Fruit fly (Drosophila melanogaster) whole organism, embryonic: ENCODE measurements around the gene MBD-like.

ENCODE experiments used
- CkIIα-i1 ChIP-seq: fragments of 200-800 bp; sonication (Bioruptor generic); IDR thresholded peaks from 2 replicates; pipeline ENCODE4 v1.3.6; 2022; ENCODE audit warnings: missing biosample characterization, missing genetic modification characterization
- Deaf1 ChIP-seq: fragments of 200-800 bp; optimal IDR thresholded peaks from 3 replicates; lab custom pipeline; 2019; ENCODE audit warnings: missing biosample characterization, mild to moderate bottlenecking, missing genetic modification characterization, moderate library complexity
- Doc2 ChIP-seq: fragments of 200-800 bp; sonication (Bioruptor generic); IDR thresholded peaks from 2 replicates; pipeline ENCODE4 v1.3.6; 2022; ENCODE audit warnings: missing biosample characterization, missing genetic modification characterization
- Drgx ChIP-seq: fragments of 200-800 bp; sonication (Bioruptor generic); IDR thresholded peaks from 2 replicates; pipeline ENCODE4 v1.3.6; 2022; ENCODE audit warnings: missing biosample characterization, missing genetic modification characterization
- HHEX ChIP-seq: fragments of 200-800 bp; sonication (Bioruptor generic); optimal IDR thresholded peaks from 3 replicates; lab custom pipeline; 2017; ENCODE audit warnings: missing biosample characterization, mild to moderate bottlenecking, missing genetic modification characterization, missing genetic modification reagents
- Stat92E ChIP-seq, 3 experiments: fragments of >200 bp in 2 of 3; fragments of 200-800 bp in 1 of 3; sonication (Bioruptor generic) in 1 of 3; optimal IDR thresholded peaks; 2 replicates each; lab custom pipeline; 2017 to 2019; ENCODE audit warnings: missing biosample characterization in 3 of 3, missing genetic modification characterization in 3 of 3, mild to moderate bottlenecking in 1 of 3, moderate library complexity in 1 of 3
- disco-r ChIP-seq: fragments of 200-800 bp; sonication (Bioruptor generic); optimal IDR thresholded peaks from 2 replicates; lab custom pipeline; 2016; ENCODE audit warnings: missing biosample characterization, missing genetic modification characterization
- org-1 ChIP-seq: fragments of 200-800 bp; sonication (Bioruptor generic); optimal IDR thresholded peaks from 2 replicates; lab custom pipeline; 2017; ENCODE audit warnings: missing biosample characterization, missing genetic modification characterization
- run ChIP-seq: fragments of 200-800 bp; sonication (Bioruptor generic); optimal IDR thresholded peaks from 3 replicates; lab custom pipeline; 2018; ENCODE audit warnings: missing biosample characterization, mild to moderate bottlenecking, missing genetic modification characterization
- salm ChIP-seq: fragments of 200-800 bp; sonication (Bioruptor generic); optimal IDR thresholded peaks from 2 replicates; lab custom pipeline; 2018; ENCODE audit warnings: missing biosample characterization, mild to moderate bottlenecking, missing genetic modification characterization
- sens-2 ChIP-seq: fragments of 200-800 bp; sonication (Bioruptor generic); IDR thresholded peaks from 2 replicates; pipeline ENCODE4 v1.3.6; 2022; ENCODE audit warnings: missing biosample characterization, missing genetic modification characterization
- zf30C ChIP-seq: fragments of 200-800 bp; sonication (Bioruptor generic); optimal IDR thresholded peaks from 3 replicates; lab custom pipeline; 2018; ENCODE audit warnings: missing biosample characterization, mild to moderate bottlenecking, missing genetic modification characterization

dm6 chr3R:9606913-9607804 is 47.6 kb downstream of the MBD-like start:
- TF ChIP-seq HHEX (no peak), zf30C (GFP tag; lab: Kevin White, UChicago) (no peak), Drgx (no peak), disco-r (GFP tag; lab: Kevin White, UChicago) (no peak), org-1 (GFP tag; lab: Kevin White, UChicago) (no peak), salm (tag; lab: Kevin White, UChicago) (no peak), Deaf1 (tag; lab: Kevin White, UChicago) (no peak), Stat92E (GFP tag; optimal IDR thresholded peaks at IDR 0.05; lab: Kevin White, UChicago) (no peak), sens-2 (GFP tag; lab: Robert Waterston, UW) (no peak), Doc2 (GFP tag; lab: Robert Waterston, UW) (no peak), CkIIα-i1 (GFP tag; lab: Robert Waterston, UW) (no peak), run (tag; lab: Kevin White, UChicago) (no peak)
